Fruit fly (Drosophila melanogaster): Measurements from ENCODE around the gene Uch-L5.

The Uch-L5 gene

DNA sequence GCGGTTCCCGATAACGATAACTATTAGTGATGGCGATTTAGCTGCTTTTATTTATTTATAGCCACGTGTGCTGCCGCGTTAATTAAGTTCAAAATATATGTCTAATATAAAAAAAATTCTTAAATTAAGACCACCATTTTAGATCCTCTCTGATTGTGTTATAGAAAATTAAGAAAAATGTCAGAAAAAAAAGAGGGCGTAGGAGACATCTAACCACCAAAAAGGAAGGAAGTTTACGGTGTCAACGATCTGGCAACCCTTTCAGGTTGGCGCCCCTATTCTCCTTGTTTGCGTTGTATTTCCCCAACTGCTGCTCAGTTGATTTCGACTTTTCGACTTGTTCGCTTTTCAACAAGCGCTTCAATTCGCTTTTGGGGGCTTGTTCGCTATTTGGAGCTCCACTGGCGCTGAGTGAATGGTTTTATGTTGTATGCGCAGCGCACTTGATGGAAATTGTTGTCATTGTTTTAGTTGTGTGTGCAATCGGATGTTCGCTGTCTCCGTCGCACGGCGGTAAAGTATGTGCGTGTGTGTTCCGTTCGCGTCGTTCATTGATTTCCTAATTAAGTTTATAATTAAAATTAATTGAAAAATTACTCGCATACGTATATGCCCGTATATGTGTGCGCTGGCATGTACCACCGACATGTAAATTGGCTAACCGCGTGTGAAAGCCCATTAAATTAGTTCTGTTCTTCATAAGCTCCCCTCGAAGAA is 15.8 kb downstream of the Uch-L5 start, which contains the start of the genes CG3434 and CG44838 (continued):
- TF ChIP-seq Bgb (GFP tag; IDR thresholded peaks at IDR 0.05; ENCODE audit: partially characterized antibody), result peak; percentile 35; the same call in 1 of the 2 replicates
- TF ChIP-seq CG18476 (GFP tag; optimal IDR thresholded peaks at IDR 0.05), result peak; percentile 64
- 0 out of 2 replicates have a peak, but pooled peaks have one; percentile 38 for TF ChIP-seq CG1024 (GFP tag; IDR thresholded peaks at IDR 0.05)
- peak; percentile 76 for TF ChIP-seq CG18619 (GFP tag; optimal IDR thresholded peaks at IDR 0.05)
- TF ChIP-seq salm (tag; optimal IDR thresholded peaks at IDR 0.05), result peak; percentile 37
- peak; percentile 29 for TF ChIP-seq sima (GFP tag; optimal IDR thresholded peaks at IDR 0.05)
- TF ChIP-seq CG12236 (GFP tag; optimal IDR thresholded peaks at IDR 0.05), result peak; percentile 2
- TF ChIP-seq onecut (GFP tag; IDR thresholded peaks at IDR 0.05), result peak; percentile 51
- peak; percentile 76 for TF ChIP-seq CG6765 (GFP tag; optimal IDR thresholded peaks at IDR 0.05)
- peak; percentile 84 for TF ChIP-seq trem (tag; optimal IDR thresholded peaks at IDR 0.05)
- peak; percentile 84 for TF ChIP-seq grau (tag; optimal IDR thresholded peaks at IDR 0.05)
- peak; percentile 89 for TF ChIP-seq CG8924 (tag; optimal IDR thresholded peaks at IDR 0.05)
- peak; percentile 57; the same call in 1 of the 2 replicates for TF ChIP-seq CG7372 (GFP tag; IDR thresholded peaks at IDR 0.05)
- peak; percentile 81 for TF ChIP-seq ind (GFP tag; optimal IDR thresholded peaks at IDR 0.05)
- TF ChIP-seq CG4617 (GFP tag; optimal IDR thresholded peaks at IDR 0.05; ENCODE audit: borderline replicate concordance), result peak; percentile 81
- peak; percentile 58 for TF ChIP-seq CG2202 (tag; optimal IDR thresholded peaks at IDR 0.05)
- TF ChIP-seq ara (GFP tag; IDR thresholded peaks at IDR 0.05), result peak; percentile 65
- no peak for TF ChIP-seq gt (GFP tag; IDR thresholded peaks at IDR 0.05)
- TF ChIP-seq CG7786 (GFP tag; optimal IDR thresholded peaks at IDR 0.05), result peak; percentile 57
- TF ChIP-seq Sox102F (GFP tag; optimal IDR thresholded peaks at IDR 0.05), result peak; percentile 79
- TF ChIP-seq Adf1 (GFP tag; IDR thresholded peaks at IDR 0.05), result peak; percentile 62
- no peak for TF ChIP-seq CG2129 (GFP tag; IDR thresholded peaks at IDR 0.05; ENCODE audit: partially characterized antibody)
- TF ChIP-seq CG12942 (GFP tag; optimal IDR thresholded peaks at IDR 0.05), result peak; percentile 74
- peak; percentile 39 for TF ChIP-seq fu2 (GFP tag; optimal IDR thresholded peaks at IDR 0.05)
- TF ChIP-seq Doc2 (GFP tag; IDR thresholded peaks at IDR 0.05), result no peak
- 0 out of 2 replicates have a peak, but pooled peaks have one; percentile 34 for TF ChIP-seq CG4360 (GFP tag; IDR thresholded peaks at IDR 0.05)
- TF ChIP-seq Sin3A (optimal IDR thresholded peaks at IDR 0.05), result peak; percentile 2
- TF ChIP-seq CG1529 (GFP tag; optimal IDR thresholded peaks at IDR 0.05), result peak; percentile 45
- TF ChIP-seq Dp (GFP tag; optimal IDR thresholded peaks at IDR 0.05), result peak; percentile 67
- no peak for TF ChIP-seq Lpt (GFP tag; optimal IDR thresholded peaks at IDR 0.05)
- no peak for TF ChIP-seq sens-2 (GFP tag; IDR thresholded peaks at IDR 0.05)
- no peak for TF ChIP-seq zf30C (GFP tag; optimal IDR thresholded peaks at IDR 0.05)
- TF ChIP-seq dm (GFP tag; optimal IDR thresholded peaks at IDR 0.05), result peak; percentile 75
- TF ChIP-seq CG10959 (GFP tag; IDR thresholded peaks at IDR 0.05), result no peak
- no peak for TF ChIP-seq repo (GFP tag; optimal IDR thresholded peaks at IDR 0.05)
- no peak for TF ChIP-seq wek (GFP tag; optimal IDR thresholded peaks at IDR 0.05)
- peak; percentile 53 for TF ChIP-seq pnt (GFP tag; optimal IDR thresholded peaks at IDR 0.05)
- peak in 1 of 3 experiments; percentile 79 for TF ChIP-seq lola (GFP tag; optimal IDR thresholded peaks at IDR 0.05)
- no peak for TF ChIP-seq Doc3 (GFP tag; IDR thresholded peaks at IDR 0.05; ENCODE audit: partially characterized antibody)
- no peak for TF ChIP-seq vnd (GFP tag; IDR thresholded peaks at IDR 0.05; ENCODE audit: partially characterized antibody)
- TF ChIP-seq Aef1 (GFP tag; IDR thresholded peaks at IDR 0.05), result peak; percentile 57
- no peak for TF ChIP-seq CG7963 (GFP tag; IDR thresholded peaks at IDR 0.05; ENCODE audit: partially characterized antibody)
- peak; percentile 39 for TF ChIP-seq slou (GFP tag; optimal IDR thresholded peaks at IDR 0.05)
- no peak for TF ChIP-seq CG1603 (tag; optimal IDR thresholded peaks at IDR 0.05)
- TF ChIP-seq lbe (GFP tag; optimal IDR thresholded peaks at IDR 0.05), result peak; percentile 47
- peak; percentile 70 for TF ChIP-seq CG6854 (GFP tag; optimal IDR thresholded peaks at IDR 0.05)
- no peak; the same call in 2 of the 3 replicates for TF ChIP-seq Opbp (GFP tag; IDR thresholded peaks at IDR 0.05; ENCODE audit: partially characterized antibody)
- TF ChIP-seq CG3407 (GFP tag; optimal IDR thresholded peaks at IDR 0.05), result peak; percentile 63
- TF ChIP-seq NC2α (GFP tag; optimal IDR thresholded peaks at IDR 0.05), result peak; percentile 39
- no peak for TF ChIP-seq sr (GFP tag; IDR thresholded peaks at IDR 0.05)
